Fruit fly (Drosophila melanogaster): ENCODE measurements around the gene CG42324.
A peak's percentile ranks its signal among the peaks of the same experiment; 100 is the strongest.

- TF ChIP-seq CG3032 (tag; optimal IDR thresholded peaks at IDR 0.05) (peak; percentile 41), CG11762 (GFP tag; optimal IDR thresholded peaks at IDR 0.05; ENCODE audit: insufficient read depth) (no peak), Eip93F (GFP tag; optimal IDR thresholded peaks at IDR 0.05) (no peak), Eip75B (GFP tag; optimal IDR thresholded peaks at IDR 0.05) (no peak), Gug (GFP tag; IDR thresholded peaks at IDR 0.05) (no peak), pdm3 (GFP tag; optimal IDR thresholded peaks at IDR 0.05) (no peak), CG6163 (GFP tag; IDR thresholded peaks at IDR 0.05) (no peak), Eip78C (GFP tag) (peak; percentile 60), CG7368 (GFP tag; optimal IDR thresholded peaks at IDR 0.05) (no peak), Hr39 (GFP tag; optimal IDR thresholded peaks at IDR 0.05) (no peak), salr (GFP tag; optimal IDR thresholded peaks at IDR 0.05) (no peak)
Observed at dm6 chr3L:3471174-3471573, 1.1 kb upstream of the CG42324 start, which contains the start of gene CG14971.
